Worm (Caenorhabditis elegans) whole organism, L4/young adult: ENCODE measurements around the gene ceh-84.
"Not testable (repeated sequence)": the region's sequence is repeated elsewhere in the genome, so short reads cannot be mapped to it uniquely, and the experiment has no call there.

ENCODE experiments used
- W03F9.2 ChIP-seq: fragments of 150-350 bp; optimal IDR thresholded peaks from 2 replicates; lab custom pipeline; 2014; ENCODE audit warnings: missing biosample characterization, missing genetic modification characterization
- dao-5 ChIP-seq: sonication (generic microtip); optimal IDR thresholded peaks from 2 replicates; lab custom pipeline; 2016; ENCODE audit warnings: missing genotype, missing genetic modification characterization, moderate library complexity, missing compliant biosample characterization
- him-1 ChIP-seq: sonication (generic microtip); optimal IDR thresholded peaks from 2 replicates; lab custom pipeline; 2016; ENCODE audit warnings: missing genotype, missing genetic modification reagents, missing genetic modification characterization, missing compliant biosample characterization

ceh-84 gene

DNA sequence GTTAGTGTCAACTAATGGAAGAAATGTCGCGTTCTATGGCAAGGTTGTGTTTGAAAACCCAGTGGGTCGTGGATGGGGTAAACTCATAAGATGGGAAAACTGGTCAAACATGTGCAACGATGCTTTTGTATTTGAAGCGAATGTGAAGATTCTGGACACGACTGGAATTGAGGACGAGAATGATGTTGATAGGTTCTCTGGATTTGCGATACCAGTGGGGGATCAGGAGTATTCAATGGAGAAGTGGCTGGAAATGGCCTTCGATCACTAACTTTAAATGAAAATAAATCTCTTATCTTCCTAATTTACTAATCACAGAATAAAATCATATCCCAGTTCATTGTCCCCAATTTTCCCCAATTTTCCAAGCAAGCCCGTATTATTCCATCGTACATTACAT, 10.6 kb upstream of the ceh-84 start:
- TF ChIP-seq W03F9.2 (tag; lab: Kevin White, UChicago) = no peak
- no peak for TF ChIP-seq dao-5 (tag; lab: Kevin White, UChicago)
- TF ChIP-seq him-1 (tag; lab: Kevin White, UChicago) = no peak

DNA sequence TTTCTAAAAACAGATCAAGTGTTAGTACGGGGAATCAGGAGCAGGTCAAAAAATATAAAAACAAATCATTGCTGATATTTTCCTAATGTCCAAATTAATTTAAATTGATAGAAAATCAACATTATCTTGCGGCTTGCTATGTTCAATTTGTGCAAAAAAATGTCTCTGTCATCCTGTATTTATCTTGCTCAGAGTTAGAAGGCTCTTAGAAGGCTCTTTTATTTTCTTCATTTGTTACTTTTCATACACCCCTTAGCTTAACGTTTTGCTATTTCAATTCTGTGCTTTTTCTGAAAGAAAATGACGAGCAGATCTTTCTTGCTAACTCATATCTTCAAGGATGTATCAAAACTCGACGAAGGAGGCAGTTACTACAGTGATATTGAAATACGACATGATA, 2.1 kb downstream of the ceh-84 start, which contains the start of gene math-19:
Gene math-19, plus strand, starts transcription at position 301 of the 400 bp plus-strand sequence.
- not testable (repeated sequence) for TF ChIP-seq W03F9.2, dao-5, him-1 (tag; lab: Kevin White, UChicago)

- TF ChIP-seq him-1 (tag; lab: Kevin White, UChicago) = no peak
Observed at ce11 chrII:1996237-1996636, 4.4 kb downstream of the ceh-84 start, which contains the start of gene math-20. Gene math-20 (plus strand): TSS chrII:1996537.

ce11 chrII:1995744-1996143, 4.9 kb downstream of the ceh-84 start:
- TF ChIP-seq dao-5 (tag; lab: Kevin White, UChicago) (no peak), W03F9.2 (tag; lab: Kevin White, UChicago) (no peak), him-1 (tag; lab: Kevin White, UChicago) (no peak)

DNA sequence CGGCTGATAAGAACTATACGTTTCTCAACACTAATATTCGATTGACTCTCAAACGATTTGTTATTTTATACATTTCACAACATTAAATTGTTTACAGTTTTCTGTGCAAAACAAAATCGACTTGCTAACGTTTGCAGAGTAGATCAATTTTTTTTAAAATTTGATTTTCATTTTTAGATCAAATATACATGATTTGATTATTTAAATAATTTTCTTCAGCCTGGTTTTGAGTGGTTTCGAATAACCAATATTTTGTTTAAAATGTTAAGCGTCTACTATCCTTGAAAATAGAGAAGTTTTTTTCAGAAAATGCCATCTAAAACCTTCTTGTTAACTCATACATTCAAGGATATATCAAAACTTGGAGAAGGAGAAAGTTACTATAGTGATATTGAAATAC, 6.9 kb downstream of the ceh-84 start, which contains the start of gene math-21:
Gene math-21, plus strand, starts transcription at position 301 of the 400 bp plus-strand sequence.
- TF ChIP-seq W03F9.2 (tag; lab: Kevin White, UChicago) (no peak), dao-5 (tag; lab: Kevin White, UChicago) (no peak), him-1 (tag; lab: Kevin White, UChicago) (no peak)

DNA sequence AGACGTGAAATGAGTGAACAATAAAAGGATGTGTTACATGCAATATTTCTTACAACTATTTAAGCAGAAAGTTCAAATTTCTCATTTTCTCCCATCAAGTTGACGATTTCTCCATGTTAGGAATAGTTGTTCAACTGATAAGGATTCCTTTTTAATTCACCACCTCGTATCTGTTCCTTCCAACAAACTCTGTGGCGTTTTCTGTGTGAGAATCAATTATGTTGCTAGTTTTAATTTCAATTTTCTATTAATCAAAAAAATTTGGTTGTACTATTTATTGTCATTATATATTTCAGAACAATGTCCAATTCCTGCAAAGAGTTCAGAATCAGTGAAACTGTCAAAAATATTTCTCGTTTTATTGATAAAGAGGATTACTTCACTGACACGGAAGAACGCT, 11.6 kb downstream of the ceh-84 start, which contains the start of gene math-44:
Gene math-44, plus strand, starts transcription at position 301 of the 400 bp plus-strand sequence.
- TF ChIP-seq dao-5 (tag; lab: Kevin White, UChicago) (no peak), him-1 (tag; lab: Kevin White, UChicago) (no peak), W03F9.2 (tag; lab: Kevin White, UChicago) (no peak)

DNA sequence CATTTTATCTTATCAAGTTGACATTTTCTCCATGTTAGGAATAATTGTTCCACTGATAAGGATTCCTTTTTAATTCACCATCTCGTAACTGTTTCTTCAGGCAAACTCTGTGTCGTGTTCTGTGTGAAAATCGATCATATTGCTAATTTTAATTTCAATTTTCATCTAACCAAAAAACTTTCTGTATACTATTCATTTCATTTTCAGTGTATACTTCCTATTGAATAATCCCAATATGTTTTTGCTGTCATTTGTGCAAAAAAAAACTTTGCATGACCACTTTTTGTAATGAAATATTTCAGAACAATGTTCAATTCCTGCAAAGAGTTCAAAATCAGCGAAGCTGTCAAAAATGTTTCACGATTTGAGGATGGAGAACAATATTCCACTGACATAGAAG, 13.6 kb downstream of the ceh-84 start, which contains the start of gene Y16E11A.4:
Gene Y16E11A.4, plus strand, starts transcription at position 301 of the 400 bp plus-strand sequence.
- TF ChIP-seq him-1 (tag; lab: Kevin White, UChicago) (no peak), W03F9.2 (tag; lab: Kevin White, UChicago) (no peak), dao-5 (tag; lab: Kevin White, UChicago) (no peak)

DNA sequence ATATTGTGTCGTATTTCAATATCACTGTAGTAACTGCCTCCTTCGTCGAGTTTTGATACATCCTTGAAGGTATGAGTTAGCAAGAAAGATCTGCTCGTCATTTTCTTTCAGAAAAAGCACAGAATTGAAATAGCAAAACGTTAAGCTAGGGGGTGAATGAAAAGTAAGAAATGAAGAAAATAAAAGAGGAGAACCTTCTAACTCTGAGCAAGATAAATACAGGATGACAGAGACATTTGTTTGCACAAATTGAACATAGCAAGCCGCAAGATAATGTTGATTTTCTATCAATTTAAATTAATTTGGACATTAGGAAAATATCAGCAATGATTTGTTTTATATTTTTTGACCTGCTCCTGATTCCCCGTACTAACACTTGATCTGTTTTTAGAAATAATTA, 45.1 kb downstream of the ceh-84 start, which contains the start of gene math-49:
Gene math-49, minus strand, starts transcription at position 101 of the 400 bp plus-strand sequence.
- not testable (repeated sequence) for TF ChIP-seq him-1, W03F9.2, dao-5 (tag; lab: Kevin White, UChicago)
